Worm (Caenorhabditis elegans) whole organism, L4 larva: Measurements from ENCODE around the gene B0024.3.

Source experiments
- F49E8.2 ChIP-seq: sonication (generic microtip); optimal IDR thresholded peaks from 2 replicates; lab custom pipeline; 2016; ENCODE audit warnings: missing compliant biosample characterization, mild to moderate bottlenecking, missing genetic modification characterization, borderline replicate concordance
- T20F7.1 ChIP-seq: fragments of 200-800 bp; sonication (Bioruptor generic); optimal IDR thresholded peaks from 2 replicates; lab custom pipeline; 2018; ENCODE audit warnings: mild to moderate bottlenecking, missing genetic modification characterization, missing compliant biosample characterization
- ama-1 ChIP-seq: fragments of 150-350 bp; optimal IDR thresholded peaks from 2 replicates; lab custom pipeline; 2014; ENCODE audit warnings: inconsistent platforms, mixed read lengths
- arid-1 ChIP-seq: fragments of 200-800 bp; sonication (Bioruptor generic); conservative IDR thresholded peaks from 2 replicates; pipeline ENCODE4 v1.3.6; 2022; ENCODE audit warnings: missing genetic modification reagents, missing genetic modification characterization, missing compliant biosample characterization
- ceh-82 ChIP-seq: sonication (generic microtip); optimal IDR thresholded peaks from 2 replicates; lab custom pipeline; 2017; ENCODE audit warnings: missing biosample characterization, missing genetic modification characterization
- ces-1 ChIP-seq: fragments of 150-350 bp; sonication (generic microtip); optimal IDR thresholded peaks from 4 replicates; lab custom pipeline; 2014; ENCODE audit warnings: missing biosample characterization, missing genetic modification reagents, missing genetic modification characterization
- cey-2 ChIP-seq: sonication (generic microtip); optimal IDR thresholded peaks from 3 replicates; lab custom pipeline; 2017; ENCODE audit warnings: missing genetic modification characterization, mild to moderate bottlenecking, missing compliant biosample characterization, antibody characterized with exemption, borderline replicate concordance; ENCODE audit not compliant: insufficient read depth
- lin-29 ChIP-seq: fragments of 200-800 bp; sonication (Bioruptor generic); IDR thresholded peaks from 2 replicates; pipeline ENCODE4 v1.3.6; 2022; ENCODE audit warnings: missing genetic modification reagents, missing genetic modification characterization, missing compliant biosample characterization
- lin-39 ChIP-seq: fragments of 150-350 bp; optimal IDR thresholded peaks from 2 replicates; lab custom pipeline; 2014; ENCODE audit warnings: missing biosample characterization, missing genetic modification reagents, missing genetic modification characterization
- mxl-3 ChIP-seq: fragments of 200-800 bp; sonication (Bioruptor generic); optimal IDR thresholded peaks from 2 replicates; lab custom pipeline; 2018; ENCODE audit warnings: mild to moderate bottlenecking, missing genetic modification characterization, missing compliant biosample characterization
- nhr-28 ChIP-seq: fragments of 150-350 bp; optimal IDR thresholded peaks from 2 replicates; lab custom pipeline; 2014; ENCODE audit warnings: missing biosample characterization, missing genetic modification characterization
- pha-4 ChIP-seq, 2 experiments: fragments of 150-350 bp in 1 of 2; fragments of 200-800 bp in 1 of 2; sonication (Bioruptor generic) in 1 of 2; IDR thresholded peaks in 1 of 2; optimal IDR thresholded peaks in 1 of 2; 2 replicates each; pipeline versions ENCODE4 v1.3.6 to Lab custom; 2014 to 2022; ENCODE audit warnings: missing genetic modification characterization in 2 of 2, missing genetic modification reagents in 2 of 2, missing biosample characterization in 1 of 2, missing compliant biosample characterization in 1 of 2

- TF ChIP-seq ama-1 (peak; percentile 80), arid-1 (GFP tag; lab: Robert Waterston, UW) (no peak), mxl-3 (GFP tag; lab: Kevin White, UChicago) (no peak), nhr-28 (tag; lab: Kevin White, UChicago) (no peak), lin-29 (GFP tag; lab: Robert Waterston, UW) (no peak), cey-2 (no peak), ceh-82 (no peak), F49E8.2 (tag; lab: Kevin White, UChicago) (no peak), lin-39 (tag; lab: Kevin White, UChicago) (no peak), T20F7.1 (GFP tag; lab: Kevin White, UChicago) (no peak), ces-1 (no peak), pha-4 (GFP tag; IDR thresholded peaks at IDR 0.05; lab: Robert Waterston, UW) (no peak), pha-4 (tag; optimal IDR thresholded peaks at IDR 0.05; lab: Kevin White, UChicago) (no peak)
These were observed 34.7 kb upstream of the B0024.3 start for ce11 chrV:10252682-10253081.
